Worm (Caenorhabditis elegans) whole organism, L2 larva: ENCODE results near the gene gop-3.

Source experiments
- C34F6.9 ChIP-seq: fragments of 150-350 bp; optimal IDR thresholded peaks from 2 replicates; lab custom pipeline; 2014; ENCODE audit warnings: missing biosample characterization, missing genetic modification characterization
- F13H6.1 ChIP-seq: sonication (generic microtip); optimal IDR thresholded peaks from 2 replicates; lab custom pipeline; 2016; ENCODE audit warnings: missing genetic modification characterization, missing compliant biosample characterization
- R02D3.7 ChIP-seq: fragments of 150-350 bp; optimal IDR thresholded peaks from 2 replicates; lab custom pipeline; 2014; ENCODE audit warnings: missing biosample characterization, missing genetic modification characterization
- Y55F3AM.14 ChIP-seq: fragments of 200-800 bp; sonication (Bioruptor generic); optimal IDR thresholded peaks from 2 replicates; lab custom pipeline; 2018; ENCODE audit warnings: mild to moderate bottlenecking, missing genetic modification characterization, missing compliant biosample characterization
- ZK546.5 ChIP-seq: sonication (generic microtip); optimal IDR thresholded peaks from 2 replicates; lab custom pipeline; 2017; ENCODE audit warnings: missing biosample characterization, missing genetic modification characterization
- alr-1 ChIP-seq: fragments of 150-350 bp; optimal IDR thresholded peaks from 2 replicates; lab custom pipeline; 2014; ENCODE audit warnings: missing biosample characterization, missing genetic modification characterization
- aly-2 ChIP-seq: fragments of 150-350 bp; optimal IDR thresholded peaks from 2 replicates; lab custom pipeline; 2014; ENCODE audit warnings: missing biosample characterization, missing genetic modification characterization
- ama-1 ChIP-seq: fragments of 150-350 bp; optimal IDR thresholded peaks from 2 replicates; lab custom pipeline; 2018; ENCODE audit warnings: inconsistent platforms
- ceh-16 ChIP-seq: fragments of 150-350 bp; optimal IDR thresholded peaks from 2 replicates; lab custom pipeline; 2014; ENCODE audit warnings: missing biosample characterization, missing genetic modification characterization
- crh-2 ChIP-seq: sonication (generic microtip); optimal IDR thresholded peaks from 2 replicates; lab custom pipeline; 2017; ENCODE audit warnings: missing biosample characterization, missing genetic modification characterization
- egl-27 ChIP-seq: sonication (generic microtip); optimal IDR thresholded peaks from 3 replicates; lab custom pipeline; 2017; ENCODE audit warnings: missing biosample characterization, missing genetic modification reagents, missing genetic modification characterization
- elt-1 ChIP-seq: fragments of 150-350 bp; optimal IDR thresholded peaks from 2 replicates; lab custom pipeline; 2014; ENCODE audit warnings: missing biosample characterization, missing genetic modification characterization
- elt-3 ChIP-seq: sonication (generic microtip); optimal IDR thresholded peaks from 2 replicates; lab custom pipeline; 2017; ENCODE audit warnings: missing biosample characterization, missing genetic modification characterization
- fos-1 ChIP-seq: fragments of 150-350 bp; optimal IDR thresholded peaks from 2 replicates; lab custom pipeline; 2014; ENCODE audit warnings: missing biosample characterization, missing genetic modification characterization
- lin-11 ChIP-seq: fragments of 150-350 bp; sonication (generic microtip); optimal IDR thresholded peaks from 2 replicates; lab custom pipeline; 2014; ENCODE audit warnings: missing biosample characterization, missing genetic modification characterization, inconsistent platforms, mixed read lengths
- lin-13 ChIP-seq: fragments of 150-350 bp; optimal IDR thresholded peaks from 2 replicates; lab custom pipeline; 2014; ENCODE audit warnings: missing biosample characterization, missing genetic modification reagents, missing genetic modification characterization
- lin-39 ChIP-seq: fragments of 150-350 bp; optimal IDR thresholded peaks from 2 replicates; lab custom pipeline; 2014; ENCODE audit warnings: missing biosample characterization, missing genetic modification reagents, missing genetic modification characterization
- lsy-2 ChIP-seq, 2 experiments: fragments of 150-350 bp in 1 of 2; sonication (generic microtip) in 1 of 2; optimal IDR thresholded peaks; 2 replicates each; lab custom pipeline; 2014 to 2017; ENCODE audit warnings: missing biosample characterization in 2 of 2, missing genetic modification characterization in 2 of 2
- mab-5 ChIP-seq: fragments of 150-350 bp; optimal IDR thresholded peaks from 2 replicates; lab custom pipeline; 2014; ENCODE audit warnings: missing biosample characterization, missing genetic modification characterization
- mbf-1 ChIP-seq: sonication (generic microtip); optimal IDR thresholded peaks from 2 replicates; lab custom pipeline; 2017; ENCODE audit warnings: missing biosample characterization, missing genetic modification characterization
- mdl-1 ChIP-seq, 2 experiments: fragments of 150-350 bp in 1 of 2; sonication (generic microtip) in 1 of 2; optimal IDR thresholded peaks; 2 replicates each; lab custom pipeline; 2017; ENCODE audit warnings: missing biosample characterization in 2 of 2, missing genetic modification characterization in 2 of 2
- nhr-10 ChIP-seq: sonication (generic microtip); optimal IDR thresholded peaks from 2 replicates; lab custom pipeline; 2017; ENCODE audit warnings: missing biosample characterization, missing genetic modification characterization
- nhr-11 ChIP-seq: fragments of 150-350 bp; optimal IDR thresholded peaks from 2 replicates; lab custom pipeline; 2014; ENCODE audit warnings: missing biosample characterization, missing genetic modification characterization
- nhr-12 ChIP-seq: fragments of 150-350 bp; optimal IDR thresholded peaks from 2 replicates; lab custom pipeline; 2014; ENCODE audit warnings: missing biosample characterization, missing genetic modification characterization
- nhr-129 ChIP-seq: fragments of 150-350 bp; optimal IDR thresholded peaks from 2 replicates; lab custom pipeline; 2014; ENCODE audit warnings: missing biosample characterization, missing genetic modification characterization
- nhr-23 ChIP-seq: fragments of 150-350 bp; optimal IDR thresholded peaks from 2 replicates; lab custom pipeline; 2014; ENCODE audit warnings: missing biosample characterization, missing genetic modification reagents, missing genetic modification characterization
- nhr-25 ChIP-seq: fragments of 150-350 bp; sonication (generic microtip); optimal IDR thresholded peaks from 3 replicates; lab custom pipeline; 2014; ENCODE audit warnings: missing biosample characterization, missing genetic modification characterization
- nhr-6 ChIP-seq: fragments of 150-350 bp; optimal IDR thresholded peaks from 2 replicates; lab custom pipeline; 2014; ENCODE audit warnings: missing biosample characterization, missing genetic modification characterization
- nhr-77 ChIP-seq: fragments of 150-350 bp; optimal IDR thresholded peaks from 2 replicates; lab custom pipeline; 2014; ENCODE audit warnings: missing biosample characterization, missing genetic modification characterization
- peb-1 ChIP-seq: fragments of 150-350 bp; optimal IDR thresholded peaks from 2 replicates; lab custom pipeline; 2014; ENCODE audit warnings: missing biosample characterization, missing genetic modification characterization
- sem-4 ChIP-seq: fragments of 150-350 bp; optimal IDR thresholded peaks from 2 replicates; lab custom pipeline; 2014; ENCODE audit warnings: missing biosample characterization, missing genetic modification reagents, missing genetic modification characterization
- skn-1 ChIP-seq: sonication (generic microtip); optimal IDR thresholded peaks from 2 replicates; lab custom pipeline; 2017; ENCODE audit warnings: missing biosample characterization, missing genetic modification characterization
- sma-3 ChIP-seq: sonication (generic microtip); optimal IDR thresholded peaks from 2 replicates; lab custom pipeline; 2016; ENCODE audit warnings: missing genetic modification reagents, missing genetic modification characterization, missing compliant biosample characterization
- sma-9 ChIP-seq, 2 experiments: fragments of 150-350 bp in 1 of 2; sonication (generic microtip) in 1 of 2; optimal IDR thresholded peaks; 2 replicates each; lab custom pipeline; 2014 to 2016; ENCODE audit warnings: missing genetic modification characterization in 2 of 2, mild to moderate bottlenecking in 1 of 2, missing biosample characterization in 1 of 2, missing compliant biosample characterization in 1 of 2, missing genetic modification reagents in 1 of 2, moderate library complexity in 1 of 2
- snpc-4 ChIP-seq: fragments of 150-350 bp; optimal IDR thresholded peaks from 2 replicates; lab custom pipeline; 2014; ENCODE audit warnings: missing biosample characterization, missing genetic modification characterization
- unc-55 ChIP-seq: fragments of 150-350 bp; sonication (generic microtip); optimal IDR thresholded peaks from 3 replicates; lab custom pipeline; 2014; ENCODE audit warnings: missing biosample characterization, missing genetic modification reagents, missing genetic modification characterization
- unc-62 ChIP-seq: fragments of 150-350 bp; optimal IDR thresholded peaks from 2 replicates; lab custom pipeline; 2014; ENCODE audit warnings: missing biosample characterization, missing genetic modification reagents, missing genetic modification characterization
- zag-1 ChIP-seq: fragments of 150-350 bp; optimal IDR thresholded peaks from 2 replicates; lab custom pipeline; 2014; ENCODE audit warnings: missing biosample characterization, missing genetic modification characterization
- ztf-11 ChIP-seq: sonication (generic microtip); optimal IDR thresholded peaks from 2 replicates; lab custom pipeline; 2017; ENCODE audit warnings: missing biosample characterization, missing genetic modification characterization
- ztf-4 ChIP-seq: fragments of 150-350 bp; optimal IDR thresholded peaks from 2 replicates; lab custom pipeline; 2014; ENCODE audit warnings: missing biosample characterization, missing genetic modification characterization

gop-3 gene

ce11 chrIII:5218687-5219086, 41.8 kb upstream of the gop-3 start, which contains the start of gene ZC155.2:
Gene ZC155.2, plus strand, starts transcription at chrIII:5218987.
- TF ChIP-seq R02D3.7, result no peak
- TF ChIP-seq aly-2 (tag; lab: Kevin White, UChicago), result no peak
- no peak for TF ChIP-seq nhr-23 (tag; lab: Kevin White, UChicago)
- TF ChIP-seq mab-5 (tag; lab: Kevin White, UChicago), result peak; percentile 23
- TF ChIP-seq ztf-4, result no peak
- no peak for TF ChIP-seq ceh-16 (tag; lab: Kevin White, UChicago)
- no peak for TF ChIP-seq crh-2
- TF ChIP-seq snpc-4 (tag; lab: Kevin White, UChicago), result no peak

- TF ChIP-seq sma-9 (GFP tag; optimal IDR thresholded peaks at IDR 0.05; lab: Kevin White, UChicago), result no peak
- TF ChIP-seq sma-9 (tag; optimal IDR thresholded peaks at IDR 0.05; lab: Kevin White, UChicago), result no peak
- TF ChIP-seq mdl-1 (tag; optimal IDR thresholded peaks at IDR 0.05; lab: Kevin White, UChicago), result no peak
- no peak for TF ChIP-seq nhr-77 (tag; lab: Kevin White, UChicago)
- TF ChIP-seq peb-1 (tag; lab: Kevin White, UChicago), result no peak
- no peak for TF ChIP-seq ceh-16 (tag; lab: Kevin White, UChicago)
- no peak for TF ChIP-seq skn-1 (tag; lab: Kevin White, UChicago)
- no peak for TF ChIP-seq elt-1 (tag; lab: Kevin White, UChicago)
- no peak for TF ChIP-seq nhr-6
- TF ChIP-seq egl-27 (tag; lab: Kevin White, UChicago), result no peak
- no peak for TF ChIP-seq Y55F3AM.14 (GFP tag; lab: Kevin White, UChicago)
- no peak for TF ChIP-seq C34F6.9 (tag; lab: Kevin White, UChicago)
- TF ChIP-seq lin-11 (tag; lab: Kevin White, UChicago), result no peak
- no peak for TF ChIP-seq ZK546.5 (tag; lab: Kevin White, UChicago)
- TF ChIP-seq ztf-11 (tag; lab: Kevin White, UChicago), result no peak
- no peak for TF ChIP-seq nhr-10
- TF ChIP-seq lsy-2 (tag; optimal IDR thresholded peaks at IDR 0.05; lab: Kevin White, UChicago), result no peak
- TF ChIP-seq snpc-4 (tag; lab: Kevin White, UChicago), result no peak
- no peak for TF ChIP-seq mbf-1
- TF ChIP-seq elt-3 (tag; lab: Kevin White, UChicago), result no peak
These were observed 38.7 kb upstream of the gop-3 start for ce11 chrIII:5221820-5222219.

- TF ChIP-seq nhr-129 (tag; lab: Kevin White, UChicago) (peak; percentile 62), peb-1 (tag; lab: Kevin White, UChicago) (no peak), F13H6.1 (tag; lab: Kevin White, UChicago) (peak; percentile 60)
These were observed 37.7 kb upstream of the gop-3 start for ce11 chrIII:5222777-5223176.

ce11 chrIII:5224908-5225307, 35.6 kb upstream of the gop-3 start:
- no peak for TF ChIP-seq ZK546.5 (tag; lab: Kevin White, UChicago)
- peak; percentile 94 for TF ChIP-seq fos-1 (tag; lab: Kevin White, UChicago)
- no peak for TF ChIP-seq lin-13 (GFP tag; lab: Kevin White, UChicago)
- TF ChIP-seq zag-1 (tag; lab: Kevin White, UChicago), result no peak
- peak; percentile 61 for TF ChIP-seq nhr-129 (tag; lab: Kevin White, UChicago)
- peak; percentile 47 for TF ChIP-seq sma-3 (GFP tag; lab: Kevin White, UChicago)
- TF ChIP-seq C34F6.9 (tag; lab: Kevin White, UChicago), result peak; percentile 51
- peak; percentile 63 for TF ChIP-seq unc-55
- no peak for TF ChIP-seq peb-1 (tag; lab: Kevin White, UChicago)
- TF ChIP-seq mbf-1, result no peak

ce11 chrIII:5225321-5225720, 35.2 kb upstream of the gop-3 start, which contains the start of gene nex-1:
Gene nex-1, plus strand, starts transcription at chrIII:5225621.
- no peak for TF ChIP-seq ztf-4

- TF ChIP-seq skn-1 (tag; lab: Kevin White, UChicago) (peak; percentile 49), nhr-11 (tag; lab: Kevin White, UChicago) (no peak), zag-1 (tag; lab: Kevin White, UChicago) (peak; percentile 68), sem-4 (tag; lab: Kevin White, UChicago) (peak; percentile 68), ztf-4 (peak; percentile 74), lin-39 (no peak), nhr-23 (tag; lab: Kevin White, UChicago) (no peak), nhr-12 (no peak), elt-1 (tag; lab: Kevin White, UChicago) (no peak), nhr-25 (tag; lab: Kevin White, UChicago) (peak; percentile 91), lin-11 (tag; lab: Kevin White, UChicago) (peak; percentile 96), sma-9 (GFP tag; optimal IDR thresholded peaks at IDR 0.05; lab: Kevin White, UChicago) (peak; percentile 59), sma-9 (tag; optimal IDR thresholded peaks at IDR 0.05; lab: Kevin White, UChicago) (no peak), sma-3 (GFP tag; lab: Kevin White, UChicago) (peak; percentile 89), elt-3 (tag; lab: Kevin White, UChicago) (no peak), fos-1 (tag; lab: Kevin White, UChicago) (peak; percentile 84), mab-5 (tag; lab: Kevin White, UChicago) (peak; percentile 50), unc-55 (peak; percentile 98), alr-1 (tag; lab: Kevin White, UChicago) (no peak), nhr-77 (tag; lab: Kevin White, UChicago) (no peak), ZK546.5 (tag; lab: Kevin White, UChicago) (peak; percentile 3), ama-1 (lab: Kevin White, UChicago) (peak; percentile 74), F13H6.1 (tag; lab: Kevin White, UChicago) (peak; percentile 74), unc-62 (GFP tag; lab: Kevin White, UChicago) (no peak)
These were observed 32.5 kb upstream of the gop-3 start, which contains the start of the genes C34E10.12, C34E10.10 and atp-2 for ce11 chrIII:5227831-5228467. Gene C34E10.12, minus strand, starts transcription at chrIII:5227881. Gene C34E10.10, minus strand, starts transcription at chrIII:5227884. Gene atp-2, plus strand, starts transcription at chrIII:5228417.
